Worm (Caenorhabditis elegans): ENCODE measurements around the gene F54H5.14.

ce11 chrII:6597507-6597906 lies 27.7 kb downstream of the F54H5.14 start:
- TF ChIP-seq lsy-2 (tag; optimal IDR thresholded peaks at IDR 0.05) (no peak), ceh-16 (tag; optimal IDR thresholded peaks at IDR 0.05) (no peak), fos-1 (tag; optimal IDR thresholded peaks at IDR 0.05) (no peak), mdl-1 (tag; optimal IDR thresholded peaks at IDR 0.05) (no peak), nhr-237 (tag; optimal IDR thresholded peaks at IDR 0.05) (no peak)

Data from whole organism, L2 larva.